Worm (Caenorhabditis elegans) whole organism, L4 larva: ENCODE results near the gene gly-3.

Experiments used
- F10B5.3 ChIP-seq: sonication (generic microtip); optimal IDR thresholded peaks from 2 replicates; lab custom pipeline; 2016; ENCODE audit warnings: mild to moderate bottlenecking, missing genetic modification characterization, missing compliant biosample characterization
- F26F4.8 ChIP-seq: fragments of 200-800 bp; sonication (Bioruptor generic); conservative IDR thresholded peaks from 2 replicates; pipeline ENCODE4 v1.3.6; 2022; ENCODE audit warnings: missing genetic modification characterization, missing compliant biosample characterization
- F37D6.2 ChIP-seq: sonication (generic microtip); optimal IDR thresholded peaks from 2 replicates; lab custom pipeline; 2016; ENCODE audit warnings: mild to moderate bottlenecking, missing genetic modification characterization, missing compliant biosample characterization
- T26A8.4 ChIP-seq: fragments of 200-800 bp; sonication (Bioruptor generic); IDR thresholded peaks from 2 replicates; pipeline ENCODE4 v1.3.6; 2022; ENCODE audit warnings: missing genetic modification characterization, missing compliant biosample characterization
- Y105C5A.15 ChIP-seq: fragments of 200-800 bp; sonication (Bioruptor generic); IDR thresholded peaks from 2 replicates; pipeline ENCODE4 v1.3.6; 2022; ENCODE audit warnings: missing genetic modification characterization, missing compliant biosample characterization
- ceh-28 ChIP-seq: fragments of 150-350 bp; optimal IDR thresholded peaks from 2 replicates; lab custom pipeline; 2014; ENCODE audit warnings: missing biosample characterization, missing genetic modification reagents, missing genetic modification characterization
- ceh-32 ChIP-seq: sonication (generic microtip); optimal IDR thresholded peaks from 2 replicates; lab custom pipeline; 2016; ENCODE audit warnings: mild to moderate bottlenecking, missing genetic modification characterization, missing compliant biosample characterization; ENCODE audit not compliant: poor library complexity
- ceh-62 ChIP-seq: sonication (generic microtip); optimal IDR thresholded peaks from 2 replicates; lab custom pipeline; 2017; ENCODE audit warnings: missing biosample characterization, missing genetic modification characterization
- ceh-82 ChIP-seq: sonication (generic microtip); optimal IDR thresholded peaks from 2 replicates; lab custom pipeline; 2017; ENCODE audit warnings: missing biosample characterization, missing genetic modification characterization
- ctbp-1 ChIP-seq: fragments of 200-800 bp; sonication (Bioruptor generic); IDR thresholded peaks from 2 replicates; pipeline ENCODE4 v1.3.6; 2022; ENCODE audit warnings: missing genetic modification reagents, missing genetic modification characterization, missing compliant biosample characterization
- daf-19 ChIP-seq: fragments of 200-800 bp; sonication (Bioruptor generic); conservative IDR thresholded peaks from 2 replicates; pipeline ENCODE4 v1.3.6; 2022; ENCODE audit warnings: missing genetic modification characterization, missing compliant biosample characterization
- dmd-8 ChIP-seq: fragments of 200-800 bp; sonication (Bioruptor generic); IDR thresholded peaks from 2 replicates; pipeline ENCODE4 v1.3.6; 2022; ENCODE audit warnings: missing genetic modification characterization, missing compliant biosample characterization
- hlh-11 ChIP-seq: fragments of 200-800 bp; sonication (Bioruptor generic); optimal IDR thresholded peaks from 2 replicates; lab custom pipeline; 2018; ENCODE audit warnings: mild to moderate bottlenecking, missing genetic modification characterization, missing compliant biosample characterization
- hlh-30 ChIP-seq: sonication (generic microtip); optimal IDR thresholded peaks from 2 replicates; lab custom pipeline; 2017; ENCODE audit warnings: antibody characterized with exemption, mild to moderate bottlenecking, missing genetic modification characterization, missing compliant biosample characterization; ENCODE audit not compliant: insufficient read depth
- lim-7 ChIP-seq: fragments of 200-800 bp; sonication (Bioruptor generic); IDR thresholded peaks from 2 replicates; pipeline ENCODE4 v1.3.6; 2022; ENCODE audit warnings: missing genetic modification characterization, missing compliant biosample characterization
- lin-13 ChIP-seq: fragments of 150-350 bp; optimal IDR thresholded peaks from 2 replicates; lab custom pipeline; 2014; ENCODE audit warnings: missing biosample characterization, missing genetic modification reagents, missing genetic modification characterization
- lin-38 ChIP-seq: fragments of 200-800 bp; sonication (Bioruptor generic); IDR thresholded peaks from 2 replicates; pipeline ENCODE4 v1.3.6; 2022; ENCODE audit warnings: missing genetic modification reagents, missing genetic modification characterization, missing compliant biosample characterization
- lin-39 ChIP-seq: fragments of 150-350 bp; optimal IDR thresholded peaks from 2 replicates; lab custom pipeline; 2014; ENCODE audit warnings: missing biosample characterization, missing genetic modification reagents, missing genetic modification characterization
- madf-5 ChIP-seq, 2 experiments: fragments of 200-800 bp; sonication (Bioruptor generic); IDR thresholded peaks; 2 replicates each; pipeline ENCODE4 v1.3.6; 2022; ENCODE audit warnings: missing compliant biosample characterization in 2 of 2, missing genetic modification characterization in 2 of 2
- madf-9 ChIP-seq: fragments of 200-800 bp; sonication (Bioruptor generic); conservative IDR thresholded peaks from 2 replicates; pipeline ENCODE4 v1.3.6; 2022; ENCODE audit warnings: missing genetic modification reagents, missing genetic modification characterization, missing compliant biosample characterization
- mdl-1 ChIP-seq, 2 experiments: fragments of 150-350 bp in 1 of 2; sonication (generic microtip) in 1 of 2; optimal IDR thresholded peaks; 2 replicates each; lab custom pipeline; 2014 to 2017; ENCODE audit warnings: missing biosample characterization in 2 of 2, missing genetic modification characterization in 2 of 2
- nhr-10 ChIP-seq: fragments of 150-350 bp; optimal IDR thresholded peaks from 2 replicates; lab custom pipeline; 2014; ENCODE audit warnings: missing biosample characterization, missing genetic modification characterization
- nhr-102 ChIP-seq: sonication (generic microtip); optimal IDR thresholded peaks from 2 replicates; lab custom pipeline; 2016; ENCODE audit warnings: mild to moderate bottlenecking, missing genetic modification characterization, moderate library complexity, missing compliant biosample characterization
- nhr-237 ChIP-seq: sonication (generic microtip); optimal IDR thresholded peaks from 2 replicates; lab custom pipeline; 2017; ENCODE audit warnings: missing biosample characterization, missing genetic modification characterization
- nhr-28 ChIP-seq: fragments of 150-350 bp; optimal IDR thresholded peaks from 2 replicates; lab custom pipeline; 2014; ENCODE audit warnings: missing biosample characterization, missing genetic modification characterization
- nhr-42 ChIP-seq: fragments of 200-800 bp; sonication (Bioruptor generic); IDR thresholded peaks from 2 replicates; pipeline ENCODE4 v1.3.6; 2022; ENCODE audit warnings: missing genetic modification characterization, missing compliant biosample characterization
- nhr-6 ChIP-seq: fragments of 150-350 bp; optimal IDR thresholded peaks from 2 replicates; lab custom pipeline; 2014; ENCODE audit warnings: missing biosample characterization, missing genetic modification characterization
- nhr-76 ChIP-seq: fragments of 150-350 bp; optimal IDR thresholded peaks from 2 replicates; lab custom pipeline; 2014; ENCODE audit warnings: missing biosample characterization, missing genetic modification characterization
- php-3 ChIP-seq: fragments of 200-800 bp; sonication (Bioruptor generic); IDR thresholded peaks from 2 replicates; pipeline ENCODE4 v1.3.6; 2022; ENCODE audit warnings: missing genetic modification reagents, missing genetic modification characterization, missing compliant biosample characterization
- rbr-2 ChIP-seq: sonication (generic microtip); optimal IDR thresholded peaks from 2 replicates; lab custom pipeline; 2016; ENCODE audit warnings: missing genotype, missing genetic modification characterization, missing compliant biosample characterization
- set-16 ChIP-seq: fragments of 200-800 bp; sonication (Bioruptor generic); IDR thresholded peaks from 2 replicates; pipeline ENCODE4 v1.3.6; 2022; ENCODE audit warnings: missing genetic modification reagents, missing genetic modification characterization, missing compliant biosample characterization
- skn-1 ChIP-seq: fragments of 150-350 bp; optimal IDR thresholded peaks from 2 replicates; lab custom pipeline; 2014; ENCODE audit warnings: missing biosample characterization, missing genetic modification characterization
- snpc-4 ChIP-seq: fragments of 150-350 bp; optimal IDR thresholded peaks from 2 replicates; lab custom pipeline; 2014; ENCODE audit warnings: missing biosample characterization, missing genetic modification characterization
- tag-97 ChIP-seq: fragments of 200-800 bp; sonication (Bioruptor generic); IDR thresholded peaks from 2 replicates; pipeline ENCODE4 v1.3.6; 2022; ENCODE audit warnings: missing genetic modification characterization, missing compliant biosample characterization
- tra-1 ChIP-seq: fragments of 200-800 bp; sonication (Bioruptor generic); IDR thresholded peaks from 2 replicates; pipeline ENCODE4 v1.3.6; 2022; ENCODE audit warnings: missing genetic modification reagents, missing genetic modification characterization, missing compliant biosample characterization
- unc-39 ChIP-seq: sonication (generic microtip); optimal IDR thresholded peaks from 2 replicates; lab custom pipeline; 2017; ENCODE audit warnings: missing biosample characterization, missing genetic modification characterization
- unc-62 ChIP-seq, 3 experiments: fragments of 150-350 bp in 1 of 3; sonication (generic microtip); optimal IDR thresholded peaks in 2 of 3; peaks in 1 of 3; 1 replicate in 1 of 3; 2 replicates in 2 of 3; lab custom pipeline; 2014 to 2017; ENCODE audit warnings: missing biosample characterization in 3 of 3, missing genetic modification characterization in 3 of 3, missing genetic modification reagents in 3 of 3, missing genotype in 1 of 3
- zfp-2 ChIP-seq: sonication (generic microtip); optimal IDR thresholded peaks from 2 replicates; lab custom pipeline; 2016; ENCODE audit warnings: mild to moderate bottlenecking, missing genetic modification characterization, missing compliant biosample characterization
- zfp-3 ChIP-seq: fragments of 200-800 bp; sonication (Bioruptor generic); conservative IDR thresholded peaks from 2 replicates; pipeline ENCODE4 v1.3.6; 2022; ENCODE audit warnings: missing genetic modification reagents, missing genetic modification characterization, missing compliant biosample characterization
- zip-11 ChIP-seq: fragments of 200-800 bp; sonication (Bioruptor generic); IDR thresholded peaks from 2 replicates; pipeline ENCODE4 v1.3.6; 2022; ENCODE audit warnings: missing genetic modification characterization, missing compliant biosample characterization

gly-3 gene

ce11 chrIII:7877090-7877489 lies 40.5 kb downstream of the gly-3 start:
- no peak for TF ChIP-seq lin-38 (GFP tag; lab: Robert Waterston, UW)
- peak in 1 of 2 experiments; percentile 93 for TF ChIP-seq unc-62 (GFP tag; optimal IDR thresholded peaks at IDR 0.05 in 1 of 2; lab: Kevin White, UChicago)
- no peak for TF ChIP-seq unc-62 (tag; optimal IDR thresholded peaks at IDR 0.05; lab: Kevin White, UChicago)
- TF ChIP-seq dmd-8 (GFP tag; lab: Robert Waterston, UW): no peak
- TF ChIP-seq lin-13 (GFP tag; lab: Kevin White, UChicago): no peak
- TF ChIP-seq snpc-4: no peak
- TF ChIP-seq nhr-10 (tag; lab: Kevin White, UChicago): no peak

- TF ChIP-seq lin-39: no peak
- TF ChIP-seq dmd-8 (GFP tag; lab: Robert Waterston, UW): no peak
- TF ChIP-seq ceh-82 (tag; lab: Kevin White, UChicago): no peak
- TF ChIP-seq zfp-2 (tag; lab: Kevin White, UChicago): no peak
- TF ChIP-seq set-16: no peak
- TF ChIP-seq T26A8.4 (GFP tag; lab: Robert Waterston, UW): no peak
- no peak for TF ChIP-seq nhr-76 (tag; lab: Kevin White, UChicago)
- TF ChIP-seq zfp-3 (GFP tag; lab: Robert Waterston, UW): no peak
- TF ChIP-seq nhr-237 (tag; lab: Kevin White, UChicago): no peak
- TF ChIP-seq nhr-42 (GFP tag; lab: Robert Waterston, UW): no peak
These were observed 44.1 kb downstream of the gly-3 start, which contains the start of gene tyr-1 for ce11 chrIII:7873481-7873880. tyr-1 (plus strand) TSS chrIII:7873781.

- TF ChIP-seq lim-7 (no peak), ceh-62 (tag; lab: Kevin White, UChicago) (no peak), hlh-11 (tag; lab: Kevin White, UChicago) (no peak), nhr-76 (tag; lab: Kevin White, UChicago) (no peak), Y105C5A.15 (GFP tag; lab: Robert Waterston, UW) (no peak), hlh-30 (tag; lab: Kevin White, UChicago) (peak; percentile 24), ctbp-1 (GFP tag; lab: Robert Waterston, UW) (no peak), lin-38 (GFP tag; lab: Robert Waterston, UW) (no peak), rbr-2 (tag; lab: Kevin White, UChicago) (no peak), madf-5 (GFP tag; IDR thresholded peaks at IDR 0.05; lab: Robert Waterston, UW) (no peak), madf-9 (GFP tag; lab: Robert Waterston, UW) (no peak), daf-19 (GFP tag; lab: Robert Waterston, UW) (no peak), set-16 (no peak), nhr-28 (tag; lab: Kevin White, UChicago) (peak; percentile 48), unc-62 (GFP tag; optimal IDR thresholded peaks at IDR 0.05 in 1 of 2; lab: Kevin White, UChicago) (peak in 1 of 2 experiments; percentile 56), unc-62 (tag; optimal IDR thresholded peaks at IDR 0.05; lab: Kevin White, UChicago) (no peak), zip-11 (GFP tag; lab: Robert Waterston, UW) (no peak), dmd-8 (GFP tag; lab: Robert Waterston, UW) (no peak), lin-39 (no peak), F26F4.8 (no peak), tag-97 (GFP tag; lab: Robert Waterston, UW) (no peak), php-3 (GFP tag; lab: Robert Waterston, UW) (no peak), nhr-102 (tag; lab: Kevin White, UChicago) (no peak), zfp-3 (GFP tag; lab: Robert Waterston, UW) (no peak), nhr-6 (tag; lab: Kevin White, UChicago) (no peak), ceh-32 (no peak), skn-1 (tag; lab: Kevin White, UChicago) (no peak), tra-1 (GFP tag; lab: Robert Waterston, UW) (no peak), F10B5.3 (tag; lab: Kevin White, UChicago) (no peak), ceh-28 (no peak), F37D6.2 (no peak), mdl-1 (tag; optimal IDR thresholded peaks at IDR 0.05; lab: Kevin White, UChicago) (peak in 1 of 2 experiments; percentile 23), unc-39 (tag; lab: Kevin White, UChicago) (no peak)
These were observed 44.8 kb downstream of the gly-3 start for ce11 chrIII:7872776-7873175.
